4 worm cellular contexts compared by ENCODE assay signal in the genomic region with DNA sequence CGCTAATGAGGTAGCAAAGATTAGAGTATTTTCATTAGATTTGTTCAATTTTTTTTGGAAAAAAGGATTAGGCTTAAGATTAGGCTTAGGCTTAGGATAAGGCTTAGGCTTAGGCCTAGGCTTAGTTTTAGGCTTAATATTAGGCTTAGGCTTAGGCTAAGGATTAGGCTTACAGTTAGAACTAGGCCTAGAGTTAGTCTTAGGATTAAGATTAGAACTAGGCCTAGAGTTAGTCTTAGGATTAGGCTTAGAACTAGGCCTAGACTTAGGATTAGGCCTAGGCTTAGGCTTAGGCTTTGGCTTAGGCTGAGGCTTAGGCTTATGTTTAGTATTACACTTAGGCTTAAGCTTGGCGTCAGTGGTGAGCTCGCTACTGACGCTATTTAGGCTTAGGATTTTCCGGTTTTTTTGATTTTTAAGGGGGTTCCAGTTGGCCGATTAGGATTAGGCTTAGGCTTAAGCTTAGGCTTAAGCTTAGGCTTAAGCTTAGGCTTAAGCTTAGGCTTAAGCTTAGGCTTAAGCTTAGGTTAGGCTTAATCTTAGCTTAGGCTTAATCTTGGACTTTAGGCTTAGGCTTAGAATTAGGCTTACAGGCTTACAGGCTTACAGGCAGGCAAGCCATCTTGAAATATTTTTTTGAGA.
TF ChIP-seq lines count a peak whose summit lies in the region.

No protein-coding gene starts in this region.

TF ChIP-seq in whole organism, L4 larva, 104 proteins besides CTCF, POLR2A, EP300 and RAD21:
- TF ChIP-seq aha-1 (tag; lab: Kevin White, UChicago) (peak; percentile 87), gei-8 (GFP tag; optimal IDR thresholded peaks at IDR 0.05; lab: Kevin White, UChicago) (no peak), nhr-10 (tag; optimal IDR thresholded peaks at IDR 0.05; lab: Kevin White, UChicago) (no peak)
TF ChIP-seq in whole organism, L4 larva: peak in this region for 1.

TF ChIP-seq in whole organism, early embryonic, 17 proteins besides CTCF, POLR2A, EP300 and RAD21:
- TF ChIP-seq ets-7 (tag; optimal IDR thresholded peaks at IDR 0.05; lab: Kevin White, UChicago) (no peak), aly-1 (tag; optimal IDR thresholded peaks at IDR 0.05; lab: Kevin White, UChicago) (no peak), ceh-36 (tag; optimal IDR thresholded peaks at IDR 0.05; lab: Kevin White, UChicago) (peak; percentile 92)

TF ChIP-seq in whole organism, late embryonic, 69 proteins besides CTCF, POLR2A, EP300 and RAD21:
- TF ChIP-seq syd-9 (tag; optimal IDR thresholded peaks at IDR 0.05; lab: Kevin White, UChicago) = no peak
- no peak for TF ChIP-seq elt-2 (tag; optimal IDR thresholded peaks at IDR 0.05; lab: Kevin White, UChicago)
- peak; percentile 99 for TF ChIP-seq dve-1 (tag; optimal IDR thresholded peaks at IDR 0.05; lab: Kevin White, UChicago)

TF ChIP-seq in whole organism, midembryonic, 9 proteins besides CTCF, POLR2A, EP300 and RAD21:
- peak; percentile 74; the same call in 1 of the 2 replicates for TF ChIP-seq ztf-29 (GFP tag; IDR thresholded peaks at IDR 0.05; lab: Robert Waterston, UW)
- TF ChIP-seq T22C8.4 (GFP tag; IDR thresholded peaks at IDR 0.05; lab: Robert Waterston, UW) = no peak
